Worm (Caenorhabditis elegans) whole organism, L2 larva: ENCODE data around the gene sri-24.
"Not testable (repeated sequence)": the region's sequence is repeated elsewhere in the genome, so short reads cannot be mapped to it uniquely, and the experiment has no call there.

Source experiments
- ama-1 ChIP-seq: fragments of 150-350 bp; optimal IDR thresholded peaks from 2 replicates; lab custom pipeline; 2018; ENCODE audit warnings: inconsistent platforms
- blmp-1 ChIP-seq: sonication (generic microtip); optimal IDR thresholded peaks from 2 replicates; lab custom pipeline; 2017; ENCODE audit warnings: missing genetic modification characterization, mild to moderate bottlenecking, missing compliant biosample characterization, antibody characterized with exemption, moderate library complexity; ENCODE audit not compliant: insufficient read depth
- fos-1 ChIP-seq: fragments of 150-350 bp; optimal IDR thresholded peaks from 2 replicates; lab custom pipeline; 2014; ENCODE audit warnings: missing biosample characterization, missing genetic modification characterization
- nhr-12 ChIP-seq: fragments of 150-350 bp; optimal IDR thresholded peaks from 2 replicates; lab custom pipeline; 2014; ENCODE audit warnings: missing biosample characterization, missing genetic modification characterization
- nhr-77 ChIP-seq: fragments of 150-350 bp; optimal IDR thresholded peaks from 2 replicates; lab custom pipeline; 2014; ENCODE audit warnings: missing biosample characterization, missing genetic modification characterization
- ztf-11 ChIP-seq: sonication (generic microtip); optimal IDR thresholded peaks from 2 replicates; lab custom pipeline; 2017; ENCODE audit warnings: missing biosample characterization, missing genetic modification characterization

- not testable (repeated sequence) for TF ChIP-seq nhr-77; ama-1 (lab: Kevin White, UChicago); ztf-11 (tag; lab: Kevin White, UChicago); blmp-1 (tag; lab: Kevin White, UChicago); fos-1 (tag; lab: Kevin White, UChicago); nhr-12 (tag; lab: Kevin White, UChicago)
These were observed 4.3 kb upstream of the sri-24 start, which contains the start of gene C41G6.12 for ce11 chrV:15207681-15208080.
